Fruit fly (Drosophila melanogaster) whole organism, embryonic: ENCODE measurements around the gene CG44005.
A peak's percentile ranks its signal among the peaks of the same experiment; 100 is the strongest.

Source experiments
- Bgb ChIP-seq: fragments of 200-800 bp; sonication (Bioruptor generic); IDR thresholded peaks from 2 replicates; pipeline ENCODE4 v1.3.6; 2022; ENCODE audit warnings: missing biosample characterization, missing genetic modification characterization; ENCODE audit not compliant: partially characterized antibody
- Blimp-1 ChIP-seq: fragments of 200-800 bp; sonication (Bioruptor generic); optimal IDR thresholded peaks from 3 replicates; lab custom pipeline; 2018; ENCODE audit warnings: missing biosample characterization, missing genetic modification characterization, mild to moderate bottlenecking, moderate library complexity, missing genetic modification reagents
- CG10543 ChIP-seq: fragments of 200-800 bp; sonication (Bioruptor generic); optimal IDR thresholded peaks from 3 replicates; lab custom pipeline; 2017; ENCODE audit warnings: missing biosample characterization, mild to moderate bottlenecking, missing genetic modification characterization, moderate library complexity
- CG11695 ChIP-seq: fragments of 200-800 bp; sonication (Bioruptor generic); IDR thresholded peaks from 3 replicates; pipeline ENCODE4 v1.3.6; 2022; ENCODE audit warnings: missing biosample characterization, missing genetic modification characterization
- CG12769 ChIP-seq: fragments of 200-800 bp; sonication (Bioruptor generic); optimal IDR thresholded peaks from 2 replicates; lab custom pipeline; 2019; ENCODE audit warnings: missing biosample characterization, mild to moderate bottlenecking, missing genetic modification characterization, moderate library complexity
- CG13894 ChIP-seq: fragments of 200-800 bp; sonication (Bioruptor generic); optimal IDR thresholded peaks from 3 replicates; lab custom pipeline; 2018; ENCODE audit warnings: missing biosample characterization, mild to moderate bottlenecking, missing genetic modification characterization, moderate library complexity
- CG15011 ChIP-seq: fragments of 200-800 bp; sonication (Bioruptor generic); optimal IDR thresholded peaks from 3 replicates; lab custom pipeline; 2018; ENCODE audit warnings: missing biosample characterization, mild to moderate bottlenecking, missing genetic modification characterization
- CG15601 ChIP-seq: fragments of 200-800 bp; sonication (Bioruptor generic); optimal IDR thresholded peaks from 3 replicates; lab custom pipeline; 2019; ENCODE audit warnings: missing biosample characterization, mild to moderate bottlenecking, missing genetic modification characterization, moderate library complexity
- CG34376 ChIP-seq: fragments of 200-800 bp; sonication (Bioruptor generic); optimal IDR thresholded peaks from 2 replicates; lab custom pipeline; 2018; ENCODE audit warnings: missing biosample characterization, mild to moderate bottlenecking, missing genetic modification characterization
- CG4854 ChIP-seq: fragments of 200-800 bp; sonication (Bioruptor generic); optimal IDR thresholded peaks from 2 replicates; lab custom pipeline; 2016; ENCODE audit warnings: missing biosample characterization, missing genetic modification characterization, inconsistent platforms
- CG8290 ChIP-seq, 3 experiments: fragments of 200-800 bp; sonication (Bioruptor generic); optimal IDR thresholded peaks; 2 replicates each; lab custom pipeline; 2016 to 2019; ENCODE audit warnings: missing biosample characterization in 3 of 3, missing genetic modification characterization in 3 of 3, mild to moderate bottlenecking in 2 of 3, moderate library complexity in 1 of 3
- Deaf1 ChIP-seq: fragments of 200-800 bp; optimal IDR thresholded peaks from 3 replicates; lab custom pipeline; 2019; ENCODE audit warnings: missing biosample characterization, mild to moderate bottlenecking, missing genetic modification characterization, moderate library complexity
- Drgx ChIP-seq: fragments of 200-800 bp; sonication (Bioruptor generic); IDR thresholded peaks from 2 replicates; pipeline ENCODE4 v1.3.6; 2022; ENCODE audit warnings: missing biosample characterization, missing genetic modification characterization
- GATAe ChIP-seq: fragments of 200-800 bp; sonication (Bioruptor generic); conservative IDR thresholded peaks from 2 replicates; pipeline ENCODE4 v1.3.6; 2022; ENCODE audit warnings: missing biosample characterization, missing genetic modification characterization
- HLHmδ ChIP-seq: fragments of 200-800 bp; sonication (Bioruptor generic); optimal IDR thresholded peaks from 2 replicates; lab custom pipeline; 2018; ENCODE audit warnings: missing biosample characterization, mild to moderate bottlenecking, missing genetic modification characterization, moderate library complexity
- HmgZ ChIP-seq: fragments of 200-800 bp; sonication (Bioruptor generic); optimal IDR thresholded peaks from 2 replicates; lab custom pipeline; 2018; ENCODE audit warnings: missing biosample characterization, mild to moderate bottlenecking, missing genetic modification characterization
- Med ChIP-seq: fragments of 200-800 bp; sonication (Bioruptor generic); peaks from one replicate; lab custom pipeline; 2016; ENCODE audit warnings: missing biosample characterization, missing genetic modification characterization, mild to moderate bottlenecking, inconsistent platforms, moderate library complexity
- NC2β ChIP-seq: fragments of 200-800 bp; sonication (Bioruptor generic); optimal IDR thresholded peaks from 2 replicates; lab custom pipeline; 2016; ENCODE audit warnings: missing biosample characterization, missing genetic modification characterization
- Nf-YB ChIP-seq: fragments of 200-800 bp; sonication (Bioruptor generic); optimal IDR thresholded peaks from 3 replicates; lab custom pipeline; 2019; ENCODE audit warnings: missing biosample characterization, mild to moderate bottlenecking, missing genetic modification characterization, moderate library complexity
- Nf-YC ChIP-seq: fragments of 200-800 bp; optimal IDR thresholded peaks from 3 replicates; lab custom pipeline; 2019; ENCODE audit warnings: missing biosample characterization, mild to moderate bottlenecking, missing genetic modification characterization, moderate library complexity
- abd-A ChIP-seq: fragments of 200-800 bp; sonication (Bioruptor generic); optimal IDR thresholded peaks from 3 replicates; lab custom pipeline; 2019; ENCODE audit warnings: missing biosample characterization, mild to moderate bottlenecking, missing genetic modification characterization, moderate library complexity
- cg ChIP-seq: fragments of 200-800 bp; sonication (Bioruptor generic); optimal IDR thresholded peaks from 3 replicates; lab custom pipeline; 2019; ENCODE audit warnings: missing biosample characterization, mild to moderate bottlenecking, missing genetic modification characterization, moderate library complexity
- chif ChIP-seq, 2 experiments: fragments of 200-800 bp; sonication (Bioruptor generic); optimal IDR thresholded peaks; 3 replicates each; lab custom pipeline; 2016; ENCODE audit warnings: missing biosample characterization in 2 of 2, missing genetic modification characterization in 2 of 2
- chm ChIP-seq: fragments of 200-800 bp; sonication (Bioruptor generic); IDR thresholded peaks from 2 replicates; pipeline ENCODE4 v1.3.6; 2022; ENCODE audit warnings: missing biosample characterization, missing genetic modification characterization
- crol ChIP-seq: fragments of 200-800 bp; sonication (Bioruptor generic); IDR thresholded peaks from 2 replicates; pipeline ENCODE4 v1.3.6; 2022; ENCODE audit warnings: missing biosample characterization, missing genetic modification characterization
- cwo ChIP-seq: fragments of 200-800 bp; sonication (Bioruptor generic); optimal IDR thresholded peaks from 3 replicates; lab custom pipeline; 2017; ENCODE audit warnings: missing biosample characterization, missing genetic modification characterization, mild to moderate bottlenecking, moderate library complexity, missing genetic modification reagents
- dmrt11E ChIP-seq: fragments of 200-800 bp; sonication (Bioruptor generic); optimal IDR thresholded peaks from 3 replicates; lab custom pipeline; 2018; ENCODE audit warnings: missing biosample characterization, mild to moderate bottlenecking, missing genetic modification characterization, moderate library complexity
- en ChIP-seq: fragments of 200-800 bp; sonication (Bioruptor generic); optimal IDR thresholded peaks from 2 replicates; lab custom pipeline; 2016; ENCODE audit warnings: missing biosample characterization, missing genetic modification characterization
- exex ChIP-seq: fragments of 200-800 bp; sonication (Bioruptor generic); optimal IDR thresholded peaks from 4 replicates; lab custom pipeline; 2018; ENCODE audit warnings: missing biosample characterization, mild to moderate bottlenecking, missing genetic modification characterization, moderate library complexity
- ftz-f1 ChIP-seq: fragments of 200-800 bp; sonication (Bioruptor generic); optimal IDR thresholded peaks from 2 replicates; lab custom pipeline; 2016; ENCODE audit warnings: missing biosample characterization, missing genetic modification characterization
- grn ChIP-seq: fragments of 200-800 bp; sonication (Bioruptor generic); optimal IDR thresholded peaks from 3 replicates; lab custom pipeline; 2017; ENCODE audit warnings: missing biosample characterization, missing genetic modification characterization
- inv ChIP-seq: fragments of 200-800 bp; sonication (Bioruptor generic); IDR thresholded peaks from 2 replicates; pipeline ENCODE4 v1.3.6; 2022; ENCODE audit warnings: missing biosample characterization, missing genetic modification characterization; ENCODE audit not compliant: partially characterized antibody
- lab ChIP-seq: fragments of 200-800 bp; sonication (Bioruptor generic); optimal IDR thresholded peaks from 3 replicates; lab custom pipeline; 2017; ENCODE audit warnings: missing biosample characterization, missing genetic modification characterization, mild to moderate bottlenecking, moderate library complexity, missing genetic modification reagents
- mam ChIP-seq: fragments of 200-800 bp; sonication (Bioruptor generic); optimal IDR thresholded peaks from 3 replicates; lab custom pipeline; 2016; ENCODE audit warnings: missing biosample characterization, missing genetic modification characterization
- mirr ChIP-seq: fragments of 200-800 bp; sonication (Bioruptor generic); optimal IDR thresholded peaks from 3 replicates; lab custom pipeline; 2018; ENCODE audit warnings: missing biosample characterization, mild to moderate bottlenecking, missing genetic modification characterization
- nau ChIP-seq: fragments of 200-800 bp; sonication (Bioruptor generic); optimal IDR thresholded peaks from 3 replicates; lab custom pipeline; 2017; ENCODE audit warnings: missing biosample characterization, mild to moderate bottlenecking, missing genetic modification characterization, missing genetic modification reagents
- nom ChIP-seq: fragments of 200-800 bp; sonication (Bioruptor generic); optimal IDR thresholded peaks from 2 replicates; lab custom pipeline; 2017; ENCODE audit warnings: missing biosample characterization, missing genetic modification characterization, mild to moderate bottlenecking, moderate library complexity, missing genetic modification reagents
- odd ChIP-seq: fragments of 200-800 bp; sonication (Bioruptor generic); optimal IDR thresholded peaks from 2 replicates; lab custom pipeline; 2017; ENCODE audit warnings: missing biosample characterization, mild to moderate bottlenecking, missing genetic modification characterization
- p53 ChIP-seq: fragments of 200-800 bp; sonication (Bioruptor generic); optimal IDR thresholded peaks from 2 replicates; lab custom pipeline; 2016; ENCODE audit warnings: missing biosample characterization, missing genetic modification characterization
- rib ChIP-seq: fragments of 200-800 bp; sonication (Bioruptor generic); IDR thresholded peaks from 2 replicates; pipeline ENCODE4 v1.3.6; 2022; ENCODE audit warnings: missing biosample characterization, missing genetic modification characterization
- sd ChIP-seq: fragments of 200-800 bp; sonication (Bioruptor generic); optimal IDR thresholded peaks from 3 replicates; lab custom pipeline; 2018; ENCODE audit warnings: missing biosample characterization, mild to moderate bottlenecking, missing genetic modification characterization, moderate library complexity
- sqz ChIP-seq: fragments of 200-800 bp; sonication (Bioruptor generic); optimal IDR thresholded peaks from 3 replicates; lab custom pipeline; 2018; ENCODE audit warnings: missing biosample characterization, mild to moderate bottlenecking, missing genetic modification characterization
- sug ChIP-seq: fragments of 200-800 bp; optimal IDR thresholded peaks from 2 replicates; lab custom pipeline; 2019; ENCODE audit warnings: missing biosample characterization, mild to moderate bottlenecking, missing genetic modification characterization, moderate library complexity
- tio ChIP-seq: fragments of 200-800 bp; sonication (Bioruptor generic); optimal IDR thresholded peaks from 2 replicates; lab custom pipeline; 2017; ENCODE audit warnings: missing biosample characterization, missing genetic modification characterization, inconsistent platforms
- trh ChIP-seq: fragments of 200-800 bp; sonication (Bioruptor generic); optimal IDR thresholded peaks from 2 replicates; lab custom pipeline; 2016; ENCODE audit warnings: missing biosample characterization, missing genetic modification characterization
- twi ChIP-seq: fragments of 200-800 bp; optimal IDR thresholded peaks from 2 replicates; lab custom pipeline; 2019; ENCODE audit warnings: missing biosample characterization, mild to moderate bottlenecking, missing genetic modification characterization, moderate library complexity
- yki ChIP-seq: fragments of >200 bp; optimal IDR thresholded peaks from 3 replicates; lab custom pipeline; 2018

The CG44005 gene

dm6 chr3L:18023622-18024021 lies 48.3 kb downstream of the CG44005 start:
- TF ChIP-seq odd (GFP tag; lab: Kevin White, UChicago) = no peak
- TF ChIP-seq cwo = peak; percentile 28
- TF ChIP-seq abd-A (tag; lab: Kevin White, UChicago) = peak; percentile 31
- TF ChIP-seq sd (tag; lab: Kevin White, UChicago) = peak; percentile 68
- TF ChIP-seq ftz-f1 = peak; percentile 99
- TF ChIP-seq sug (tag; lab: Kevin White, UChicago) = peak; percentile 71
- TF ChIP-seq cg (GFP tag; lab: Kevin White, UChicago) = no peak
- peak; percentile 90 for TF ChIP-seq Nf-YB (GFP tag; lab: Kevin White, UChicago)
- TF ChIP-seq Bgb (GFP tag; lab: Robert Waterston, UW) = peak; percentile 35; the same call in 1 of the 2 replicates
- no peak for TF ChIP-seq CG4854 (GFP tag; lab: Kevin White, UChicago)
- TF ChIP-seq mirr (GFP tag; lab: Kevin White, UChicago) = peak; percentile 87
- TF ChIP-seq CG34376 (GFP tag; lab: Kevin White, UChicago) = peak; percentile 51
- TF ChIP-seq CG12769 (tag; lab: Kevin White, UChicago) = peak; percentile 20
- TF ChIP-seq chm (GFP tag; lab: Robert Waterston, UW) = no peak
- peak; percentile 72 for TF ChIP-seq crol (GFP tag; lab: Robert Waterston, UW)
- TF ChIP-seq rib = peak; percentile 39; the same call in 1 of the 2 replicates
- peak; percentile 39 for TF ChIP-seq CG10543 (GFP tag; lab: Kevin White, UChicago)
- peak; percentile 22 for TF ChIP-seq Blimp-1 (GFP tag; lab: Kevin White, UChicago)
- TF ChIP-seq GATAe (GFP tag; lab: Robert Waterston, UW) = peak; percentile 36; the same call in 1 of the 2 replicates
- TF ChIP-seq dmrt11E (tag; lab: Kevin White, UChicago) = no peak
- TF ChIP-seq trh (GFP tag; lab: Kevin White, UChicago) = no peak
- peak; percentile 97 for TF ChIP-seq Deaf1 (tag; lab: Kevin White, UChicago)
- TF ChIP-seq Nf-YC (tag; lab: Kevin White, UChicago) = peak; percentile 96
- no peak for TF ChIP-seq CG15011 (GFP tag; lab: Kevin White, UChicago)
- no peak for TF ChIP-seq CG8290 (GFP tag; optimal IDR thresholded peaks at IDR 0.05; lab: Kevin White, UChicago)
- TF ChIP-seq CG8290 (tag; optimal IDR thresholded peaks at IDR 0.05; lab: Kevin White, UChicago) = peak in 1 of 2 experiments; percentile 51
- TF ChIP-seq Med (GFP tag; lab: Kevin White, UChicago) = peak; percentile 64
- TF ChIP-seq Drgx (GFP tag; lab: Robert Waterston, UW) = 0 out of 2 replicates have a peak, but pooled peaks have one; percentile 15
- peak; percentile 64 for TF ChIP-seq CG13894 (tag; lab: Kevin White, UChicago)
- TF ChIP-seq exex = peak; percentile 33
- peak; percentile 67; the same call in 2 of the 3 replicates for TF ChIP-seq CG11695
- TF ChIP-seq, all 482 proteins: peak for 23

DNA sequence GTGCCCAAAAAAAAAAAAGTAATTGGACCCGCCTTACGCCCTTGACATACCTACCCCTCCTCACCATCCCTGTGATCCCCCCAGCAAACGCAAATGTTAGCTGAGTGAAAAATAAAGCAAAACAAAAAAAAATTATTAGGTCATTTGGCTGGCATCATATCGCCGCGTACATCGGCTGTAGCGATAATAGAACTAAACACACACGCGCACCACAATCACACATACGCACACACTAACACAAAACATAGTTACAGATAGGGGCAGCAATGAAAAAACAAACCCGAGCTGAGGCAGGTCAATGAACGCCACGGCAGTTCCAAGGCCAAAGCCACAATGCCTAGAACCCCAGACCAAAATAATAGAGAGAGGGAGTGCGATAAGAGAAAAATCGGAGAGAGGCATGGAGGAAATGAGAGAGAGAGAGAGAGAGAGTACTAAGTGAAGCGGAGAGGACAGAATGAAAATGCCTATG lies 49.4 kb downstream of the CG44005 start:
- TF ChIP-seq twi (tag; lab: Kevin White, UChicago) (no peak), yki (lab: Kevin White, UChicago) (peak; percentile 68), nau (GFP tag; lab: Kevin White, UChicago) (no peak), GATAe (GFP tag; lab: Robert Waterston, UW) (peak; percentile 79), sqz (peak; percentile 90), grn (GFP tag; lab: Kevin White, UChicago) (peak; percentile 92), mam (GFP tag; lab: Kevin White, UChicago) (no peak), cwo (peak; percentile 77), CG13894 (tag; lab: Kevin White, UChicago) (peak; percentile 46), inv (no peak), p53 (GFP tag; lab: Kevin White, UChicago) (no peak), CG34376 (GFP tag; lab: Kevin White, UChicago) (peak; percentile 82), cg (GFP tag; lab: Kevin White, UChicago) (peak; percentile 79), tio (GFP tag; lab: Kevin White, UChicago) (no peak), CG15601 (no peak), lab (GFP tag; lab: Kevin White, UChicago) (peak; percentile 47), en (no peak), NC2β (GFP tag; lab: Kevin White, UChicago) (no peak), chif (GFP tag; optimal IDR thresholded peaks at IDR 0.05; lab: Kevin White, UChicago) (no peak), HmgZ (tag; lab: Kevin White, UChicago) (peak; percentile 67), CG12769 (tag; lab: Kevin White, UChicago) (peak; percentile 39), nom (GFP tag; lab: Kevin White, UChicago) (peak; percentile 8), HLHmδ (peak; percentile 7), Nf-YB (GFP tag; lab: Kevin White, UChicago) (peak; percentile 7)
